Worm (Caenorhabditis elegans) whole organism, late embryonic: ENCODE data around the gene ZK512.4.

Source experiments
- ceh-45 ChIP-seq: fragments of 200-800 bp; sonication (Bioruptor generic); IDR thresholded peaks from 2 replicates; pipeline ENCODE4 v1.3.6; 2022; ENCODE audit warnings: missing genetic modification reagents, missing genetic modification characterization, missing compliant biosample characterization
- eyg-1 ChIP-seq: sonication (generic microtip); optimal IDR thresholded peaks from 2 replicates; lab custom pipeline; 2016; ENCODE audit warnings: missing genotype, missing genetic modification characterization, missing compliant biosample characterization
- nhr-11 ChIP-seq: fragments of 150-350 bp; optimal IDR thresholded peaks from 2 replicates; lab custom pipeline; 2014; ENCODE audit warnings: missing biosample characterization, missing genetic modification characterization
- pax-1 ChIP-seq: fragments of 150-350 bp; optimal IDR thresholded peaks from 2 replicates; lab custom pipeline; 2014; ENCODE audit warnings: missing biosample characterization, missing genetic modification characterization
- pha-4 ChIP-seq: fragments of 150-350 bp; optimal IDR thresholded peaks from 2 replicates; lab custom pipeline; 2018; ENCODE audit warnings: missing biosample characterization, missing genetic modification reagents, missing genetic modification characterization
- pqm-1 ChIP-seq: sonication (generic microtip); optimal IDR thresholded peaks from 2 replicates; lab custom pipeline; 2016; ENCODE audit warnings: missing genetic modification characterization, missing compliant biosample characterization
- sdc-2 ChIP-seq: sonication (generic microtip); optimal IDR thresholded peaks from 2 replicates; lab custom pipeline; 2016; ENCODE audit warnings: missing genotype, missing genetic modification characterization, missing compliant biosample characterization

- TF ChIP-seq nhr-11, result no peak
- no peak for TF ChIP-seq sdc-2 (tag; lab: Kevin White, UChicago)
- no peak for TF ChIP-seq ceh-45
- no peak for TF ChIP-seq pax-1 (tag; lab: Kevin White, UChicago)
- no peak for TF ChIP-seq eyg-1
- TF ChIP-seq pqm-1, result no peak
- TF ChIP-seq pha-4 (tag; lab: Kevin White, UChicago), result no peak
Observed at ce11 chrIII:9176008-9176407, 30.9 kb downstream of the ZK512.4 start.
